Worm (Caenorhabditis elegans) whole organism, L1 larva: ENCODE results near the gene pmp-1.

Experiments used
- ceh-90 ChIP-seq: sonication (generic microtip); optimal IDR thresholded peaks from 2 replicates; lab custom pipeline; 2016; ENCODE audit warnings: missing genetic modification characterization, missing compliant biosample characterization
- efl-1 ChIP-seq, 4 experiments: fragments of 150-350 bp; optimal IDR thresholded peaks in 3 of 4; peaks in 1 of 4; 1 replicate in 1 of 4; 2 replicates in 3 of 4; lab custom pipeline; 2014; ENCODE audit warnings: missing biosample characterization in 2 of 4, missing genetic modification characterization in 2 of 4, missing genetic modification reagents in 2 of 4
- egl-13 ChIP-seq: sonication (generic microtip); optimal IDR thresholded peaks from 2 replicates; lab custom pipeline; 2016; ENCODE audit warnings: missing genotype, missing genetic modification reagents, missing genetic modification characterization, missing compliant biosample characterization
- fos-1 ChIP-seq: fragments of 150-350 bp; optimal IDR thresholded peaks from 2 replicates; lab custom pipeline; 2014; ENCODE audit warnings: missing biosample characterization, missing genetic modification characterization
- lsy-2 ChIP-seq, 2 experiments: fragments of 150-350 bp; optimal IDR thresholded peaks; 2 replicates each; lab custom pipeline; 2014; ENCODE audit warnings: missing biosample characterization in 2 of 2, missing genetic modification characterization in 2 of 2
- mdl-1 ChIP-seq, 2 experiments: fragments of 150-350 bp; optimal IDR thresholded peaks; 2 replicates each; lab custom pipeline; 2014 to 2017; ENCODE audit warnings: missing biosample characterization in 2 of 2, missing genetic modification characterization in 2 of 2, inconsistent platforms in 1 of 2
- nhr-11 ChIP-seq: fragments of 150-350 bp; optimal IDR thresholded peaks from 2 replicates; lab custom pipeline; 2014; ENCODE audit warnings: missing biosample characterization, missing genetic modification characterization
- nhr-237 ChIP-seq: fragments of 150-350 bp; optimal IDR thresholded peaks from 2 replicates; lab custom pipeline; 2014; ENCODE audit warnings: missing biosample characterization, missing genetic modification characterization
- skn-1 ChIP-seq: fragments of 150-350 bp; optimal IDR thresholded peaks from 2 replicates; lab custom pipeline; 2014; ENCODE audit warnings: missing biosample characterization, missing genetic modification characterization
- unc-62 ChIP-seq: fragments of 150-350 bp; optimal IDR thresholded peaks from 2 replicates; lab custom pipeline; 2014; ENCODE audit warnings: missing biosample characterization, missing genetic modification reagents, missing genetic modification characterization

- TF ChIP-seq egl-13 (no peak), mdl-1 (tag; optimal IDR thresholded peaks at IDR 0.05; lab: Kevin White, UChicago) (peak in 1 of 2 experiments; percentile 78), ceh-90 (tag; lab: Kevin White, UChicago) (no peak), fos-1 (peak; percentile 11), lsy-2 (tag; optimal IDR thresholded peaks at IDR 0.05; lab: Kevin White, UChicago) (peak; percentile 64 to 68), nhr-11 (no peak), nhr-237 (tag; lab: Kevin White, UChicago) (no peak), skn-1 (tag; lab: Kevin White, UChicago) (peak; percentile 35), unc-62 (GFP tag; lab: Kevin White, UChicago) (no peak), efl-1 (optimal IDR thresholded peaks at IDR 0.05; lab: Kevin White, UChicago) (peak in 1 of 2 experiments; percentile 28), efl-1 (GFP tag; optimal IDR thresholded peaks at IDR 0.05 in 1 of 2; lab: Kevin White, UChicago) (peak in 1 of 2 experiments; percentile 90)
These were observed 40.9 kb downstream of the pmp-1 start for ce11 chrII:6842651-6843118.
